Fruit fly (Drosophila melanogaster) whole organism, embryonic: ENCODE measurements around the gene rasp.

ENCODE experiments used
- Atf-2 ChIP-seq: fragments of 200-800 bp; sonication (Bioruptor generic); optimal IDR thresholded peaks from 2 replicates; lab custom pipeline; 2016; ENCODE audit warnings: missing biosample characterization, missing genetic modification characterization
- Atf6 ChIP-seq: fragments of 200-800 bp; sonication (Bioruptor generic); IDR thresholded peaks from 2 replicates; pipeline ENCODE4 v1.3.6; 2022; ENCODE audit warnings: missing biosample characterization, missing genetic modification characterization
- CG11247 ChIP-seq: fragments of 200-800 bp; sonication (Bioruptor generic); IDR thresholded peaks from 2 replicates; pipeline ENCODE4 v1.3.6; 2022; ENCODE audit warnings: missing biosample characterization, missing genetic modification characterization
- CG12104 ChIP-seq: fragments of 200-800 bp; sonication (Bioruptor generic); optimal IDR thresholded peaks from 3 replicates; lab custom pipeline; 2016; ENCODE audit warnings: missing biosample characterization, missing genetic modification characterization
- CG12155 ChIP-seq: fragments of 200-800 bp; sonication (Bioruptor generic); optimal IDR thresholded peaks from 3 replicates; lab custom pipeline; 2016; ENCODE audit warnings: missing biosample characterization, missing genetic modification characterization
- CG13624 ChIP-seq: fragments of 200-800 bp; sonication (Bioruptor generic); optimal IDR thresholded peaks from 2 replicates; lab custom pipeline; 2016; ENCODE audit warnings: missing biosample characterization, missing genetic modification characterization
- CG14014 ChIP-seq: fragments of 200-800 bp; sonication (Bioruptor generic); IDR thresholded peaks from 2 replicates; pipeline ENCODE4 v1.3.6; 2022; ENCODE audit warnings: missing biosample characterization, missing genetic modification characterization
- CG14050 ChIP-seq: fragments of 200-800 bp; sonication (Bioruptor generic); IDR thresholded peaks from 3 replicates; pipeline ENCODE4 v1.3.6; 2022; ENCODE audit warnings: missing biosample characterization, missing genetic modification characterization
- CG15479 ChIP-seq: fragments of 200-800 bp; sonication (Bioruptor generic); optimal IDR thresholded peaks from 3 replicates; lab custom pipeline; 2019; ENCODE audit warnings: missing biosample characterization, mild to moderate bottlenecking, missing genetic modification characterization, moderate library complexity
- CG15601 ChIP-seq: fragments of 200-800 bp; sonication (Bioruptor generic); optimal IDR thresholded peaks from 3 replicates; lab custom pipeline; 2019; ENCODE audit warnings: missing biosample characterization, mild to moderate bottlenecking, missing genetic modification characterization, moderate library complexity
- CG16863 ChIP-seq: fragments of 200-800 bp; sonication (Bioruptor generic); optimal IDR thresholded peaks from 3 replicates; lab custom pipeline; 2016; ENCODE audit warnings: missing biosample characterization, missing genetic modification characterization
- CG17359 ChIP-seq: fragments of 200-800 bp; sonication (Bioruptor generic); optimal IDR thresholded peaks from 3 replicates; lab custom pipeline; 2018; ENCODE audit warnings: missing biosample characterization, mild to moderate bottlenecking, missing genetic modification characterization, moderate library complexity
- CG30020 ChIP-seq: fragments of 200-800 bp; optimal IDR thresholded peaks from 2 replicates; lab custom pipeline; 2019; ENCODE audit warnings: missing biosample characterization, mild to moderate bottlenecking, missing genetic modification characterization, moderate library complexity
- CG34376 ChIP-seq: fragments of 200-800 bp; sonication (Bioruptor generic); optimal IDR thresholded peaks from 2 replicates; lab custom pipeline; 2018; ENCODE audit warnings: missing biosample characterization, mild to moderate bottlenecking, missing genetic modification characterization
- CG4707 ChIP-seq: fragments of 200-800 bp; sonication (Bioruptor generic); optimal IDR thresholded peaks from 2 replicates; lab custom pipeline; 2018; ENCODE audit warnings: missing biosample characterization, mild to moderate bottlenecking, missing genetic modification characterization, moderate library complexity
- CG6683 ChIP-seq: fragments of 200-800 bp; sonication (Bioruptor generic); optimal IDR thresholded peaks from 2 replicates; lab custom pipeline; 2017; ENCODE audit warnings: missing biosample characterization, mild to moderate bottlenecking, missing genetic modification characterization, missing genetic modification reagents
- CG6854 ChIP-seq: fragments of 200-800 bp; sonication (Bioruptor generic); optimal IDR thresholded peaks from 3 replicates; lab custom pipeline; 2017; ENCODE audit warnings: missing biosample characterization, mild to moderate bottlenecking, missing genetic modification characterization
- CG7357 ChIP-seq: fragments of 200-800 bp; sonication (Bioruptor generic); IDR thresholded peaks from 3 replicates; pipeline ENCODE4 v1.3.6; 2022; ENCODE audit warnings: missing biosample characterization, missing genetic modification characterization
- CG7963 ChIP-seq: fragments of 200-800 bp; sonication (Bioruptor generic); IDR thresholded peaks from 3 replicates; pipeline ENCODE4 v1.3.6; 2022; ENCODE audit warnings: missing biosample characterization, missing genetic modification characterization; ENCODE audit not compliant: partially characterized antibody
- CG8924 ChIP-seq: fragments of 200-800 bp; optimal IDR thresholded peaks from 3 replicates; lab custom pipeline; 2019; ENCODE audit warnings: missing biosample characterization, mild to moderate bottlenecking, missing genetic modification characterization, moderate library complexity
- HmgZ ChIP-seq: fragments of 200-800 bp; sonication (Bioruptor generic); optimal IDR thresholded peaks from 2 replicates; lab custom pipeline; 2018; ENCODE audit warnings: missing biosample characterization, mild to moderate bottlenecking, missing genetic modification characterization
- Hr3 ChIP-seq: fragments of 200-800 bp; sonication (Bioruptor generic); optimal IDR thresholded peaks from 3 replicates; lab custom pipeline; 2016; ENCODE audit warnings: missing biosample characterization, missing genetic modification characterization
- Mad ChIP-seq: fragments of 200-800 bp; sonication (Bioruptor generic); optimal IDR thresholded peaks from 2 replicates; lab custom pipeline; 2016; ENCODE audit warnings: missing biosample characterization, missing genetic modification characterization
- Sox100B ChIP-seq: fragments of 200-800 bp; sonication (Bioruptor generic); optimal IDR thresholded peaks from 3 replicates; lab custom pipeline; 2018; ENCODE audit warnings: missing biosample characterization, mild to moderate bottlenecking, missing genetic modification characterization
- ab ChIP-seq: fragments of 200-800 bp; sonication (Bioruptor generic); optimal IDR thresholded peaks from 2 replicates; lab custom pipeline; 2016; ENCODE audit warnings: missing biosample characterization, missing genetic modification characterization
- bsh ChIP-seq, 2 experiments: fragments of 200-800 bp; sonication (Bioruptor generic); optimal IDR thresholded peaks; 2 replicates each; lab custom pipeline; 2017 to 2018; ENCODE audit warnings: mild to moderate bottlenecking in 2 of 2, missing biosample characterization in 2 of 2, missing genetic modification characterization in 2 of 2, moderate library complexity in 1 of 2
- cad ChIP-seq: fragments of >200 bp; optimal IDR thresholded peaks from 2 replicates; lab custom pipeline; 2017; ENCODE audit warnings: missing biosample characterization, missing genetic modification characterization
- chn ChIP-seq: fragments of 200-800 bp; sonication (Bioruptor generic); optimal IDR thresholded peaks from 2 replicates; lab custom pipeline; 2016; ENCODE audit warnings: missing biosample characterization, missing genetic modification characterization
- ci ChIP-seq: fragments of 200-800 bp; sonication (Bioruptor generic); IDR thresholded peaks from 3 replicates; pipeline ENCODE4 v1.3.6; 2022; ENCODE audit warnings: missing biosample characterization, missing genetic modification characterization
- croc ChIP-seq: fragments of 200-800 bp; sonication (Bioruptor generic); conservative IDR thresholded peaks from 3 replicates; pipeline ENCODE4 v1.3.6; 2022; ENCODE audit warnings: missing biosample characterization, missing genetic modification characterization
- dati ChIP-seq: fragments of 200-800 bp; sonication (Bioruptor generic); IDR thresholded peaks from 2 replicates; pipeline ENCODE4 v1.3.6; 2022; ENCODE audit warnings: missing biosample characterization, missing genetic modification characterization
- ewg ChIP-seq: fragments of 200-800 bp; sonication (Bioruptor generic); optimal IDR thresholded peaks from 3 replicates; lab custom pipeline; 2017; ENCODE audit warnings: mild to moderate bottlenecking, missing biosample characterization, missing genetic modification reagents, missing genetic modification characterization
- fd3F ChIP-seq: fragments of 200-800 bp; sonication (Bioruptor generic); optimal IDR thresholded peaks from 2 replicates; lab custom pipeline; 2018; ENCODE audit warnings: missing biosample characterization, mild to moderate bottlenecking, missing genetic modification characterization, moderate library complexity
- fru ChIP-seq: fragments of >200 bp; optimal IDR thresholded peaks from 2 replicates; lab custom pipeline; 2017
- gce ChIP-seq: fragments of 200-800 bp; sonication (Bioruptor generic); IDR thresholded peaks from 3 replicates; pipeline ENCODE4 v1.3.6; 2022; ENCODE audit warnings: missing biosample characterization, missing genetic modification characterization
- gsb ChIP-seq: fragments of 200-800 bp; sonication (Bioruptor generic); IDR thresholded peaks from 2 replicates; pipeline ENCODE4 v1.3.6; 2022; ENCODE audit warnings: missing biosample characterization, missing genetic modification characterization
- gsb-n ChIP-seq: fragments of 200-800 bp; sonication (Bioruptor generic); optimal IDR thresholded peaks from 3 replicates; lab custom pipeline; 2018; ENCODE audit warnings: missing biosample characterization, mild to moderate bottlenecking, missing genetic modification characterization
- hth ChIP-seq: fragments of >200 bp; optimal IDR thresholded peaks from 2 replicates; lab custom pipeline; 2017; ENCODE audit warnings: inconsistent platforms
- odd ChIP-seq: fragments of 200-800 bp; sonication (Bioruptor generic); optimal IDR thresholded peaks from 2 replicates; lab custom pipeline; 2017; ENCODE audit warnings: missing biosample characterization, mild to moderate bottlenecking, missing genetic modification characterization
- p53 ChIP-seq: fragments of 200-800 bp; sonication (Bioruptor generic); optimal IDR thresholded peaks from 2 replicates; lab custom pipeline; 2016; ENCODE audit warnings: missing biosample characterization, missing genetic modification characterization
- pb ChIP-seq: fragments of 200-800 bp; sonication (Bioruptor generic); optimal IDR thresholded peaks from 3 replicates; lab custom pipeline; 2016; ENCODE audit warnings: missing biosample characterization, missing genetic modification characterization
- sens-2 ChIP-seq: fragments of 200-800 bp; sonication (Bioruptor generic); IDR thresholded peaks from 2 replicates; pipeline ENCODE4 v1.3.6; 2022; ENCODE audit warnings: missing biosample characterization, missing genetic modification characterization
- sima ChIP-seq: fragments of 200-800 bp; sonication (Bioruptor generic); optimal IDR thresholded peaks from 2 replicates; lab custom pipeline; 2016; ENCODE audit warnings: missing biosample characterization, missing genetic modification characterization
- slp2 ChIP-seq: fragments of 200-800 bp; sonication (Bioruptor generic); optimal IDR thresholded peaks from 2 replicates; lab custom pipeline; 2016; ENCODE audit warnings: missing biosample characterization, missing genetic modification characterization
- sr ChIP-seq: fragments of 200-800 bp; sonication (Bioruptor generic); IDR thresholded peaks from 3 replicates; pipeline ENCODE4 v1.3.6; 2022; ENCODE audit warnings: missing biosample characterization, missing genetic modification characterization
- toy ChIP-seq: fragments of 200-800 bp; sonication (Bioruptor generic); IDR thresholded peaks from 2 replicates; pipeline ENCODE4 v1.3.6; 2022; ENCODE audit warnings: missing biosample characterization, missing genetic modification characterization
- trem ChIP-seq: fragments of 200-800 bp; optimal IDR thresholded peaks from 3 replicates; lab custom pipeline; 2019; ENCODE audit warnings: missing biosample characterization, mild to moderate bottlenecking, missing genetic modification characterization, moderate library complexity
- vvl ChIP-seq: fragments of 200-800 bp; sonication (Bioruptor generic); IDR thresholded peaks from 2 replicates; pipeline ENCODE4 v1.3.6; 2022; ENCODE audit warnings: missing biosample characterization, missing genetic modification characterization
- wek ChIP-seq: fragments of 200-800 bp; sonication (Bioruptor generic); optimal IDR thresholded peaks from 3 replicates; lab custom pipeline; 2018; ENCODE audit warnings: missing biosample characterization, mild to moderate bottlenecking, missing genetic modification characterization, moderate library complexity

rasp gene

DNA sequence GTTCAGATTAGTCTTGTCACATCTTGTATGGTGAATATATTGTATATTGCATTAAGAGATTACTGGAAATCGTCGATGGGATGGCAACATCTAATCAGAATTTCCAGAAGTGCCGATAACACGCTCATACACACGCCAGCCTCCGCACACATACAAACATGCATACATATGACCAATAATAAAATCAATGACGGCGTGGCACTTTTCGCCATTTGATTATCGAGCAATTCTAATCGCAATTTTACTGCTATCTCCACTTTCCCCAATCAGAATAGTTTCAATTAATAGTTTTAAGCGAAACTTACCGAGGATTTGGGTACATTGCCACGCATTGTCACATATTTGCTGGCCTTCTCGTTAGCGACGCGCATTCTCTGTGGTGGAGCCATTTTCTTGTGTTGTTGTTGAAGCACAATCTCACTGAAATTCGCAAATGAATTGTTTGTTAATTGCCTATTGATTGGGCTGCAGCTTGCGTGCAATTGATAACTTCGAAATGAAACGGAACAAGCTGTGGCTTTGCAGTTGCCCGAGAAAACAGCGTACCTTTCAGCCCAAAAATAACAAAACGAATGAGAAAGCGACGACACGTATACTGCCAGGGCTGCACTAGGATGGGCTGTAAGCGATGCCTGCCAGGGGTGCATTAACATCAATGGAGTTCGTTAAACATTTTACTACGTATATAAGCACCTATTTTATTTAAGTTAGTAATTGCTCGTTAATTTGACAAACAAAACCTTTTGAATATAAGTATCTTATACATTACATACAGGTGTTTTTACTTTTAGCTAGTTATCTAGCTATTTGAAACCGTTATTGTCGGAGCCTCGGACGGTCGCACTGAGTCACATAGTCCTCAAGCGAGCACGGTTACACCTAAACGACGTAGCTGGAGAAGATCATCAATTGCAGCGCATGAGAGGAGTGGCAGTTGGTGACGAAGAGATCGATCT is 36.7 kb downstream of the rasp start, which contains the start of the genes CG32276 and gry (continued):
- TF ChIP-seq Atf-2 (GFP tag; lab: Kevin White, UChicago) (peak; percentile 81), CG6683 (GFP tag; lab: Kevin White, UChicago) (peak; percentile 41), CG16863 (GFP tag; lab: Kevin White, UChicago) (peak; percentile 79), CG7357 (GFP tag; lab: Robert Waterston, UW) (peak; percentile 46; the same call in 1 of the 3 replicates), wek (GFP tag; lab: Kevin White, UChicago) (peak; percentile 80), toy (peak; percentile 40; the same call in 1 of the 2 replicates), ab (GFP tag; lab: Kevin White, UChicago) (peak; percentile 52), ewg (GFP tag; lab: Kevin White, UChicago) (peak; percentile 72), ci (GFP tag; lab: Robert Waterston, UW) (peak; percentile 66; the same call in 2 of the 3 replicates), slp2 (GFP tag; lab: Kevin White, UChicago) (peak; percentile 67), CG11247 (GFP tag; lab: Robert Waterston, UW) (peak; percentile 54), CG15601 (no peak), sima (no peak), fru (lab: Kevin White, UChicago) (no peak), hth (lab: Kevin White, UChicago) (no peak), CG8924 (tag; lab: Kevin White, UChicago) (peak; percentile 82), CG15479 (no peak), odd (GFP tag; lab: Kevin White, UChicago) (no peak), CG34376 (GFP tag; lab: Kevin White, UChicago) (peak; percentile 75), vvl (GFP tag; lab: Robert Waterston, UW) (peak; percentile 82), bsh (GFP tag; optimal IDR thresholded peaks at IDR 0.05; lab: Kevin White, UChicago) (peak in 1 of 2 experiments; percentile 66), fd3F (GFP tag; lab: Kevin White, UChicago) (peak; percentile 53), CG6854 (GFP tag; lab: Kevin White, UChicago) (peak; percentile 29), dati (GFP tag; lab: Robert Waterston, UW) (peak; percentile 48; the same call in 1 of the 2 replicates), sens-2 (GFP tag; lab: Robert Waterston, UW) (peak; percentile 55; the same call in 1 of the 2 replicates), chn (peak; percentile 77), CG30020 (tag; lab: Kevin White, UChicago) (peak; percentile 78), gce (no peak), p53 (peak; percentile 58), CG4707 (GFP tag; lab: Kevin White, UChicago) (no peak), CG13624 (GFP tag; lab: Kevin White, UChicago) (peak; percentile 80), gsb-n (no peak), trem (tag; lab: Kevin White, UChicago) (peak; percentile 91), croc (GFP tag; lab: Robert Waterston, UW) (no peak), cad (GFP tag; lab: Kevin White, UChicago) (no peak), Sox100B (GFP tag; lab: Kevin White, UChicago) (no peak), CG12104 (GFP tag; lab: Kevin White, UChicago) (peak; percentile 53), gsb (GFP tag; lab: Robert Waterston, UW) (no peak), CG14050 (GFP tag; lab: Robert Waterston, UW) (peak; percentile 23; the same call in 1 of the 3 replicates), CG7963 (GFP tag; lab: Robert Waterston, UW) (no peak), Mad (GFP tag; lab: Kevin White, UChicago) (peak; percentile 82), CG17359 (tag; lab: Kevin White, UChicago) (peak; percentile 62), HmgZ (tag; lab: Kevin White, UChicago) (peak; percentile 93), sr (GFP tag; lab: Robert Waterston, UW) (no peak; the same call in 2 of the 3 replicates), Hr3 (GFP tag; lab: Kevin White, UChicago) (peak; percentile 70), pb (GFP tag; lab: Kevin White, UChicago) (peak; percentile 36), CG14014 (GFP tag; lab: Robert Waterston, UW) (peak; percentile 36; the same call in 1 of the 2 replicates), Atf6 (GFP tag; lab: Robert Waterston, UW) (peak; percentile 39; the same call in 1 of the 2 replicates), CG12155 (GFP tag; lab: Kevin White, UChicago) (peak; percentile 86)
